Worm (Caenorhabditis elegans) whole organism, late embryonic: ENCODE data around the gene C04B4.1.

Experiments
- K09A11.1 ChIP-seq: sonication (generic microtip); optimal IDR thresholded peaks from 2 replicates; lab custom pipeline; 2017; ENCODE audit warnings: antibody characterized with exemption, mild to moderate bottlenecking, missing genetic modification characterization, missing compliant biosample characterization; ENCODE audit not compliant: insufficient read depth
- ama-1 ChIP-seq: fragments of 150-350 bp; optimal IDR thresholded peaks from 2 replicates; lab custom pipeline; 2014
- ceh-18 ChIP-seq: sonication (generic microtip); optimal IDR thresholded peaks from 2 replicates; lab custom pipeline; 2016; ENCODE audit warnings: missing genetic modification characterization, missing compliant biosample characterization
- pros-1 ChIP-seq: fragments of 150-350 bp; optimal IDR thresholded peaks from 2 replicates; lab custom pipeline; 2014; ENCODE audit warnings: missing biosample characterization, missing genetic modification reagents, missing genetic modification characterization
- unc-86 ChIP-seq: sonication (generic microtip); optimal IDR thresholded peaks from 2 replicates; lab custom pipeline; 2016; ENCODE audit warnings: missing genetic modification characterization, missing compliant biosample characterization

ce11 chrX:12282911-12283310 is 2.3 kb downstream of the C04B4.1 start, which contains the start of gene C04B4.2:
- no peak for TF ChIP-seq ama-1 (lab: Kevin White, UChicago)
- TF ChIP-seq ceh-18 = no peak
- TF ChIP-seq pros-1 (tag; lab: Kevin White, UChicago) = no peak
- no peak for TF ChIP-seq K09A11.1
- no peak for TF ChIP-seq unc-86 (tag; lab: Kevin White, UChicago)
